Fruit fly (Drosophila melanogaster) whole organism, embryonic: Measurements from ENCODE around the gene CG15912.
A peak's percentile ranks its signal among the peaks of the same experiment; 100 is the strongest.

Experiments
- Atf-2 ChIP-seq: fragments of 200-800 bp; sonication (Bioruptor generic); optimal IDR thresholded peaks from 2 replicates; lab custom pipeline; 2016; ENCODE audit warnings: missing biosample characterization, missing genetic modification characterization
- Bteb2 ChIP-seq: fragments of 200-800 bp; sonication (Bioruptor generic); optimal IDR thresholded peaks from 2 replicates; lab custom pipeline; 2016; ENCODE audit warnings: missing biosample characterization, missing genetic modification characterization
- CG10462 ChIP-seq: fragments of 200-800 bp; sonication (Bioruptor generic); optimal IDR thresholded peaks from 2 replicates; lab custom pipeline; 2016; ENCODE audit warnings: missing biosample characterization, missing genetic modification characterization
- CG11456 ChIP-seq: fragments of 200-800 bp; sonication (Bioruptor generic); IDR thresholded peaks from 3 replicates; pipeline ENCODE4 v1.3.6; 2022; ENCODE audit warnings: missing biosample characterization, missing genetic modification characterization
- CG11504 ChIP-seq: fragments of 200-800 bp; sonication (Bioruptor generic); optimal IDR thresholded peaks from 3 replicates; lab custom pipeline; 2019; ENCODE audit warnings: missing biosample characterization, mild to moderate bottlenecking, missing genetic modification characterization, moderate library complexity
- CG12071 ChIP-seq: fragments of 200-800 bp; sonication (Bioruptor generic); optimal IDR thresholded peaks from 3 replicates; lab custom pipeline; 2018; ENCODE audit warnings: missing biosample characterization, mild to moderate bottlenecking, missing genetic modification characterization
- CG1233 ChIP-seq: fragments of 200-800 bp; sonication (Bioruptor generic); optimal IDR thresholded peaks from 4 replicates; lab custom pipeline; 2018; ENCODE audit warnings: missing biosample characterization, mild to moderate bottlenecking, missing genetic modification characterization
- CG13894 ChIP-seq: fragments of 200-800 bp; sonication (Bioruptor generic); optimal IDR thresholded peaks from 3 replicates; lab custom pipeline; 2018; ENCODE audit warnings: missing biosample characterization, mild to moderate bottlenecking, missing genetic modification characterization, moderate library complexity
- CG15601 ChIP-seq: fragments of 200-800 bp; sonication (Bioruptor generic); optimal IDR thresholded peaks from 3 replicates; lab custom pipeline; 2019; ENCODE audit warnings: missing biosample characterization, mild to moderate bottlenecking, missing genetic modification characterization, moderate library complexity
- CG17802 ChIP-seq: fragments of 200-800 bp; sonication (Bioruptor generic); optimal IDR thresholded peaks from 2 replicates; lab custom pipeline; 2018; ENCODE audit warnings: missing biosample characterization, mild to moderate bottlenecking, missing genetic modification characterization, moderate library complexity
- CG18011 ChIP-seq: fragments of 200-800 bp; sonication (Bioruptor generic); optimal IDR thresholded peaks from 2 replicates; lab custom pipeline; 2017; ENCODE audit warnings: missing biosample characterization, missing genetic modification characterization, mild to moderate bottlenecking, moderate library complexity, missing genotype
- CG30020 ChIP-seq: fragments of 200-800 bp; optimal IDR thresholded peaks from 2 replicates; lab custom pipeline; 2019; ENCODE audit warnings: missing biosample characterization, mild to moderate bottlenecking, missing genetic modification characterization, moderate library complexity
- CG3163 ChIP-seq: fragments of 200-800 bp; sonication (Bioruptor generic); optimal IDR thresholded peaks from 3 replicates; lab custom pipeline; 2016; ENCODE audit warnings: missing biosample characterization, missing genetic modification characterization
- CG33213 ChIP-seq: fragments of 200-800 bp; sonication (Bioruptor generic); optimal IDR thresholded peaks from 3 replicates; lab custom pipeline; 2016; ENCODE audit warnings: missing biosample characterization, missing genetic modification characterization
- CG34224 ChIP-seq: fragments of 200-800 bp; sonication (Bioruptor generic); IDR thresholded peaks from 3 replicates; pipeline ENCODE4 v1.3.6; 2022; ENCODE audit warnings: missing biosample characterization, missing genetic modification characterization; ENCODE audit not compliant: partially characterized antibody
- CG4820 ChIP-seq: fragments of 200-800 bp; sonication (Bioruptor generic); optimal IDR thresholded peaks from 3 replicates; lab custom pipeline; 2016; ENCODE audit warnings: missing biosample characterization, missing genetic modification characterization
- CG6254 ChIP-seq: fragments of 200-800 bp; sonication (Bioruptor generic); optimal IDR thresholded peaks from 3 replicates; lab custom pipeline; 2017; ENCODE audit warnings: mild to moderate bottlenecking, missing biosample characterization, missing genetic modification reagents, missing genetic modification characterization
- CG7745 ChIP-seq: fragments of 200-800 bp; sonication (Bioruptor generic); optimal IDR thresholded peaks from 2 replicates; lab custom pipeline; 2018; ENCODE audit warnings: missing biosample characterization, mild to moderate bottlenecking, missing genetic modification characterization, moderate library complexity
- CG9437 ChIP-seq: fragments of 200-800 bp; sonication (Bioruptor generic); optimal IDR thresholded peaks from 2 replicates; lab custom pipeline; 2018; ENCODE audit warnings: missing biosample characterization, mild to moderate bottlenecking, missing genetic modification characterization
- CHES-1-like ChIP-seq: fragments of 200-800 bp; sonication (Bioruptor generic); optimal IDR thresholded peaks from 2 replicates; lab custom pipeline; 2016; ENCODE audit warnings: missing biosample characterization, missing genetic modification characterization
- D ChIP-seq, 2 experiments: fragments of 200-800 bp in 1 of 2; fragments of >200 bp in 1 of 2; sonication (Bioruptor generic) in 1 of 2; optimal IDR thresholded peaks; 2 replicates in 1 of 2; 3 replicates in 1 of 2; lab custom pipeline; 2017; ENCODE audit warnings: mild to moderate bottlenecking in 1 of 2, missing biosample characterization in 1 of 2, missing genetic modification characterization in 1 of 2, missing genetic modification reagents in 1 of 2
- Dip3 ChIP-seq: fragments of 200-800 bp; sonication (Bioruptor generic); optimal IDR thresholded peaks from 3 replicates; lab custom pipeline; 2016; ENCODE audit warnings: missing biosample characterization, missing genetic modification characterization
- Dll ChIP-seq: fragments of 200-800 bp; sonication (Bioruptor generic); IDR thresholded peaks from 4 replicates; pipeline ENCODE4 v1.3.6; 2022; ENCODE audit warnings: missing biosample characterization, missing genetic modification characterization; ENCODE audit not compliant: partially characterized antibody
- E2f1 ChIP-seq: fragments of 200-800 bp; sonication (Bioruptor generic); IDR thresholded peaks from 2 replicates; pipeline ENCODE4 v1.3.6; 2022; ENCODE audit warnings: missing biosample characterization, missing genetic modification characterization
- Fer3 ChIP-seq: fragments of 200-800 bp; sonication (Bioruptor generic); optimal IDR thresholded peaks from 2 replicates; lab custom pipeline; 2018; ENCODE audit warnings: missing biosample characterization, mild to moderate bottlenecking, missing genetic modification characterization, moderate library complexity
- Myb ChIP-seq: fragments of 200-800 bp; sonication (Bioruptor generic); optimal IDR thresholded peaks from 2 replicates; lab custom pipeline; 2016; ENCODE audit warnings: missing biosample characterization, missing genetic modification characterization
- Nf-YC ChIP-seq: fragments of 200-800 bp; optimal IDR thresholded peaks from 3 replicates; lab custom pipeline; 2019; ENCODE audit warnings: missing biosample characterization, mild to moderate bottlenecking, missing genetic modification characterization, moderate library complexity
- Optix ChIP-seq: fragments of 200-800 bp; sonication (Bioruptor generic); IDR thresholded peaks from 3 replicates; pipeline ENCODE4 v1.3.6; 2022; ENCODE audit warnings: missing biosample characterization, missing genetic modification characterization
- Sry-β ChIP-seq: fragments of 200-800 bp; sonication (Bioruptor generic); optimal IDR thresholded peaks from 2 replicates; lab custom pipeline; 2018; ENCODE audit warnings: missing biosample characterization, mild to moderate bottlenecking, missing genetic modification characterization, moderate library complexity
- Usf ChIP-seq: fragments of 200-800 bp; sonication (Bioruptor generic); optimal IDR thresholded peaks from 2 replicates; lab custom pipeline; 2017; ENCODE audit warnings: missing genotype, missing biosample characterization, missing genetic modification characterization
- bigmax ChIP-seq: fragments of 200-800 bp; sonication (Bioruptor generic); optimal IDR thresholded peaks from 2 replicates; lab custom pipeline; 2018; ENCODE audit warnings: missing biosample characterization, mild to moderate bottlenecking, missing genetic modification characterization
- croc ChIP-seq: fragments of 200-800 bp; sonication (Bioruptor generic); conservative IDR thresholded peaks from 3 replicates; pipeline ENCODE4 v1.3.6; 2022; ENCODE audit warnings: missing biosample characterization, missing genetic modification characterization
- dimm ChIP-seq: fragments of 200-800 bp; sonication (Bioruptor generic); IDR thresholded peaks from 2 replicates; pipeline ENCODE4 v1.3.6; 2022; ENCODE audit warnings: missing biosample characterization, missing genetic modification characterization
- exex ChIP-seq: fragments of 200-800 bp; sonication (Bioruptor generic); optimal IDR thresholded peaks from 4 replicates; lab custom pipeline; 2018; ENCODE audit warnings: missing biosample characterization, mild to moderate bottlenecking, missing genetic modification characterization, moderate library complexity
- gt ChIP-seq: fragments of 200-800 bp; sonication (Bioruptor generic); IDR thresholded peaks from 2 replicates; pipeline ENCODE4 v1.3.6; 2022; ENCODE audit warnings: missing biosample characterization, missing genetic modification characterization
- h ChIP-seq: fragments of >200 bp; optimal IDR thresholded peaks from 2 replicates; lab custom pipeline; 2017
- hbn ChIP-seq: fragments of 200-800 bp; sonication (Bioruptor generic); IDR thresholded peaks from 2 replicates; pipeline ENCODE4 v1.3.6; 2022; ENCODE audit warnings: missing biosample characterization, missing genetic modification characterization; ENCODE audit not compliant: partially characterized antibody
- ind ChIP-seq: fragments of 200-800 bp; sonication (Bioruptor generic); optimal IDR thresholded peaks from 3 replicates; lab custom pipeline; 2016; ENCODE audit warnings: missing biosample characterization, missing genetic modification characterization
- inv ChIP-seq: fragments of 200-800 bp; sonication (Bioruptor generic); IDR thresholded peaks from 2 replicates; pipeline ENCODE4 v1.3.6; 2022; ENCODE audit warnings: missing biosample characterization, missing genetic modification characterization; ENCODE audit not compliant: partially characterized antibody
- jing ChIP-seq: fragments of 200-800 bp; sonication (Bioruptor generic); optimal IDR thresholded peaks from 2 replicates; lab custom pipeline; 2018; ENCODE audit warnings: missing biosample characterization, mild to moderate bottlenecking, missing genetic modification characterization
- lov ChIP-seq, 2 experiments: fragments of 200-800 bp in 1 of 2; fragments of >200 bp in 1 of 2; sonication (Bioruptor generic) in 1 of 2; IDR thresholded peaks in 1 of 2; optimal IDR thresholded peaks in 1 of 2; 2 replicates in 1 of 2; 3 replicates in 1 of 2; pipeline versions ENCODE4 v1.3.6 to Lab custom; 2017 to 2022; ENCODE audit warnings: missing biosample characterization in 1 of 2, missing genetic modification characterization in 1 of 2
- luna ChIP-seq: fragments of 200-800 bp; sonication (Bioruptor generic); optimal IDR thresholded peaks from 2 replicates; lab custom pipeline; 2016; ENCODE audit warnings: missing biosample characterization, missing genetic modification characterization
- ranshi ChIP-seq: fragments of 200-800 bp; sonication (Bioruptor generic); IDR thresholded peaks from 2 replicates; pipeline ENCODE4 v1.3.6; 2022; ENCODE audit warnings: missing biosample characterization, missing genetic modification characterization
- seq ChIP-seq: fragments of 200-800 bp; sonication (Bioruptor generic); IDR thresholded peaks from 2 replicates; pipeline ENCODE4 v1.3.6; 2022; ENCODE audit warnings: missing biosample characterization, missing genetic modification characterization
- stwl ChIP-seq: fragments of 200-800 bp; sonication (Bioruptor generic); optimal IDR thresholded peaks from 3 replicates; lab custom pipeline; 2018; ENCODE audit warnings: missing biosample characterization, mild to moderate bottlenecking, missing genetic modification characterization, moderate library complexity
- tio ChIP-seq: fragments of 200-800 bp; sonication (Bioruptor generic); optimal IDR thresholded peaks from 2 replicates; lab custom pipeline; 2017; ENCODE audit warnings: missing biosample characterization, missing genetic modification characterization, inconsistent platforms
- toy ChIP-seq: fragments of 200-800 bp; sonication (Bioruptor generic); IDR thresholded peaks from 2 replicates; pipeline ENCODE4 v1.3.6; 2022; ENCODE audit warnings: missing biosample characterization, missing genetic modification characterization
- usp ChIP-seq: fragments of >200 bp; optimal IDR thresholded peaks from 2 replicates; lab custom pipeline; 2017; ENCODE audit warnings: missing biosample characterization, missing genetic modification characterization
- wor ChIP-seq: fragments of 200-800 bp; sonication (Bioruptor generic); IDR thresholded peaks from 2 replicates; pipeline ENCODE4 v1.3.6; 2022; ENCODE audit warnings: missing biosample characterization, missing genetic modification characterization
- zfh1 ChIP-seq: fragments of 200-800 bp; sonication (Bioruptor generic); IDR thresholded peaks from 3 replicates; pipeline ENCODE4 v1.3.6; 2022; ENCODE audit warnings: missing biosample characterization, missing genetic modification characterization

Gene CG15912

dm6 chrX:4507121-4507520 lies 41.7 kb upstream of the CG15912 start (continued):
- TF ChIP-seq lov (optimal IDR thresholded peaks at IDR 0.05; lab: Kevin White, UChicago) (no peak), lov (GFP tag; IDR thresholded peaks at IDR 0.05; lab: Robert Waterston, UW) (peak; percentile 77; the same call in 2 of the 3 replicates), usp (no peak), Atf-2 (GFP tag; lab: Kevin White, UChicago) (peak; percentile 55), CG30020 (tag; lab: Kevin White, UChicago) (no peak), CG10462 (GFP tag; lab: Kevin White, UChicago) (no peak), E2f1 (peak; percentile 62), ind (peak; percentile 32), CG15601 (tag; lab: Kevin White, UChicago) (peak; percentile 38), inv (GFP tag; lab: Robert Waterston, UW) (no peak), CG6254 (GFP tag; lab: Kevin White, UChicago) (peak; percentile 46), Bteb2 (no peak), h (lab: Kevin White, UChicago) (peak; percentile 65), Dll (GFP tag; lab: Robert Waterston, UW) (no peak), Fer3 (tag; lab: Kevin White, UChicago) (no peak), luna (no peak), CG7745 (no peak), CG1233 (GFP tag; lab: Kevin White, UChicago) (peak; percentile 40), Sry-β (peak; percentile 8), CG9437 (GFP tag; lab: Kevin White, UChicago) (peak; percentile 33), gt (no peak), dimm (peak; percentile 43; the same call in 1 of the 2 replicates), CG13894 (no peak), CG17802 (tag; lab: Kevin White, UChicago) (peak; percentile 28), wor (GFP tag; lab: Robert Waterston, UW) (no peak), D (optimal IDR thresholded peaks at IDR 0.05; lab: Kevin White, UChicago) (no peak), D (GFP tag; optimal IDR thresholded peaks at IDR 0.05; lab: Kevin White, UChicago) (peak; percentile 31), CG11504 (tag; lab: Kevin White, UChicago) (no peak), Usf (GFP tag; lab: Kevin White, UChicago) (no peak), CHES-1-like (GFP tag; lab: Kevin White, UChicago) (peak; percentile 20), Dip3 (GFP tag; lab: Kevin White, UChicago) (no peak), CG4820 (GFP tag; lab: Kevin White, UChicago) (peak; percentile 46), CG12071 (GFP tag; lab: Kevin White, UChicago) (peak; percentile 48), CG11456 (GFP tag; lab: Robert Waterston, UW) (peak; percentile 83; the same call in 2 of the 3 replicates), bigmax (GFP tag; lab: Kevin White, UChicago) (no peak), hbn (GFP tag; lab: Robert Waterston, UW) (no peak), croc (GFP tag; lab: Robert Waterston, UW) (peak; percentile 17; the same call in 1 of the 3 replicates), toy (GFP tag; lab: Robert Waterston, UW) (0 out of 2 replicates have a peak, but pooled peaks have one; percentile 10), tio (GFP tag; lab: Kevin White, UChicago) (no peak), zfh1 (GFP tag; lab: Robert Waterston, UW) (peak; percentile 77), ranshi (no peak), Myb (GFP tag; lab: Kevin White, UChicago) (peak; percentile 12), CG18011 (no peak), CG33213 (GFP tag; lab: Kevin White, UChicago) (peak; percentile 42), Nf-YC (tag; lab: Kevin White, UChicago) (peak; percentile 30), CG34224 (no peak), jing (GFP tag; lab: Kevin White, UChicago) (peak; percentile 49), exex (no peak), stwl (tag; lab: Kevin White, UChicago) (peak; percentile 30), Optix (GFP tag; lab: Robert Waterston, UW) (peak; percentile 62; the same call in 2 of the 3 replicates), CG3163 (peak; percentile 6), seq (GFP tag; lab: Robert Waterston, UW) (peak; percentile 80)
